Worm (Caenorhabditis elegans): ENCODE results near the gene F49E2.2.
A peak's percentile ranks its signal among the peaks of the same experiment; 100 is the strongest.

DNA sequence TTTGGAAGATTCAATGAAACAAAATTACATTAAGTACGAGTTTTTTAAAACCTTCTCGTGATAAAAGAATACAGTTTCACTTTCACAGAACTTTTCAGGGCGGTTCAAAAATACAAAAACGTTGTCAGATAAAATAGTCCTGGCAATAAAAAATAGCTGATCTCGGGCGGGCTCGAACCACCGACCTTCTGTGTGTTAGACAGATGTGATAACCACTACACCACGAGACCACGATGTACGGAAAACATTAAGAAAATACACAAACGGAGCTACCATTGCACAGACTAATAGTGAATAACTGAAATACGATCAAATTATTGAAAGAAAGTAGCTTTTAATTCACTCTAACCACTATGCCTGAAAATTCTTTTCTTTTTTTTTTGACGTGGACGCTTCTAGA is 5.6 kb upstream of the F49E2.2 start:
- TF ChIP-seq ceh-82 (tag; optimal IDR thresholded peaks at IDR 0.05), result no peak
- TF ChIP-seq zag-1 (tag; optimal IDR thresholded peaks at IDR 0.05), result no peak
- TF ChIP-seq snpc-4 (tag; optimal IDR thresholded peaks at IDR 0.05), result no peak
- TF ChIP-seq nhr-76 (tag; optimal IDR thresholded peaks at IDR 0.05), result no peak
- TF ChIP-seq fos-1 (tag; optimal IDR thresholded peaks at IDR 0.05), result no peak
- TF ChIP-seq nfya-1 (tag; optimal IDR thresholded peaks at IDR 0.05; ENCODE audit: insufficient read depth), result peak; percentile 25

Measured in whole organism, L3 larva.